Worm (Caenorhabditis elegans) whole organism, L4 larva: ENCODE results near the gene K10D6.3.
"Not testable (repeated sequence)": the region's sequence is repeated elsewhere in the genome, so short reads cannot be mapped to it uniquely, and the experiment has no call there.

Source experiments
- F10B5.3 ChIP-seq: sonication (generic microtip); optimal IDR thresholded peaks from 2 replicates; lab custom pipeline; 2016; ENCODE audit warnings: mild to moderate bottlenecking, missing genetic modification characterization, missing compliant biosample characterization
- F49E8.2 ChIP-seq: sonication (generic microtip); optimal IDR thresholded peaks from 2 replicates; lab custom pipeline; 2016; ENCODE audit warnings: missing compliant biosample characterization, mild to moderate bottlenecking, missing genetic modification characterization, borderline replicate concordance
- Y48G9A.11 ChIP-seq: fragments of 200-800 bp; sonication (Bioruptor generic); IDR thresholded peaks from 2 replicates; pipeline ENCODE4 v1.3.6; 2022; ENCODE audit warnings: missing genetic modification reagents, missing genetic modification characterization, missing compliant biosample characterization
- aly-2 ChIP-seq: sonication (generic microtip); optimal IDR thresholded peaks from 2 replicates; lab custom pipeline; 2018; ENCODE audit warnings: missing biosample characterization, missing genetic modification characterization
- arid-1 ChIP-seq: fragments of 200-800 bp; sonication (Bioruptor generic); conservative IDR thresholded peaks from 2 replicates; pipeline ENCODE4 v1.3.6; 2022; ENCODE audit warnings: missing genetic modification reagents, missing genetic modification characterization, missing compliant biosample characterization
- ceh-44 ChIP-seq: fragments of 200-800 bp; sonication (Bioruptor generic); IDR thresholded peaks from 2 replicates; pipeline ENCODE4 v1.3.6; 2022; ENCODE audit warnings: missing genetic modification reagents, missing genetic modification characterization, missing compliant biosample characterization
- daf-16 ChIP-seq, 3 experiments: sonication (generic microtip); optimal IDR thresholded peaks; 2 replicates each; lab custom pipeline; 2016 to 2017; ENCODE audit warnings: missing genetic modification characterization in 3 of 3, missing genetic modification reagents in 3 of 3, mild to moderate bottlenecking in 2 of 3, missing compliant biosample characterization in 2 of 3, missing biosample characterization in 1 of 3, moderate library complexity in 1 of 3
- dmd-6 ChIP-seq: fragments of 200-800 bp; sonication (Bioruptor generic); IDR thresholded peaks from 2 replicates; pipeline ENCODE4 v1.3.6; 2022; ENCODE audit warnings: missing genetic modification reagents, missing genetic modification characterization, missing compliant biosample characterization
- dpl-1 ChIP-seq: fragments of 150-350 bp; optimal IDR thresholded peaks from 2 replicates; lab custom pipeline; 2014; ENCODE audit warnings: missing biosample characterization, missing genetic modification reagents, missing genetic modification characterization
- duxl-1 ChIP-seq: sonication (generic microtip); optimal IDR thresholded peaks from 2 replicates; lab custom pipeline; 2016; ENCODE audit warnings: mild to moderate bottlenecking, missing genetic modification characterization, moderate library complexity, missing compliant biosample characterization; ENCODE audit not compliant: poor library complexity
- dve-1 ChIP-seq: sonication (generic microtip); optimal IDR thresholded peaks from 2 replicates; lab custom pipeline; 2017; ENCODE audit warnings: antibody characterized with exemption, mild to moderate bottlenecking, missing genetic modification characterization, missing compliant biosample characterization; ENCODE audit not compliant: insufficient read depth
- egl-27 ChIP-seq: sonication (generic microtip); optimal IDR thresholded peaks from 3 replicates; lab custom pipeline; 2017; ENCODE audit warnings: missing biosample characterization, missing genetic modification reagents, missing genetic modification characterization
- fkh-10 ChIP-seq: fragments of 150-350 bp; optimal IDR thresholded peaks from 2 replicates; lab custom pipeline; 2014; ENCODE audit warnings: missing biosample characterization, missing genetic modification reagents, missing genetic modification characterization
- hif-1 ChIP-seq, 2 experiments: sonication (generic microtip); optimal IDR thresholded peaks; 2 replicates each; lab custom pipeline; 2016 to 2017; ENCODE audit warnings: missing compliant biosample characterization in 2 of 2, missing genetic modification characterization in 2 of 2, missing genetic modification reagents in 2 of 2, missing genotype in 2 of 2, mild to moderate bottlenecking in 1 of 2
- hlh-11 ChIP-seq: fragments of 200-800 bp; sonication (Bioruptor generic); optimal IDR thresholded peaks from 2 replicates; lab custom pipeline; 2018; ENCODE audit warnings: mild to moderate bottlenecking, missing genetic modification characterization, missing compliant biosample characterization
- hlh-30 ChIP-seq: sonication (generic microtip); optimal IDR thresholded peaks from 2 replicates; lab custom pipeline; 2017; ENCODE audit warnings: antibody characterized with exemption, mild to moderate bottlenecking, missing genetic modification characterization, missing compliant biosample characterization; ENCODE audit not compliant: insufficient read depth
- lin-29 ChIP-seq: fragments of 200-800 bp; sonication (Bioruptor generic); IDR thresholded peaks from 2 replicates; pipeline ENCODE4 v1.3.6; 2022; ENCODE audit warnings: missing genetic modification reagents, missing genetic modification characterization, missing compliant biosample characterization
- lin-38 ChIP-seq: fragments of 200-800 bp; sonication (Bioruptor generic); IDR thresholded peaks from 2 replicates; pipeline ENCODE4 v1.3.6; 2022; ENCODE audit warnings: missing genetic modification reagents, missing genetic modification characterization, missing compliant biosample characterization
- madf-5 ChIP-seq, 2 experiments: fragments of 200-800 bp; sonication (Bioruptor generic); IDR thresholded peaks; 2 replicates each; pipeline ENCODE4 v1.3.6; 2022; ENCODE audit warnings: missing compliant biosample characterization in 2 of 2, missing genetic modification characterization in 2 of 2
- mep-1 ChIP-seq: fragments of 150-350 bp; sonication (generic microtip); optimal IDR thresholded peaks from 3 replicates; lab custom pipeline; 2014; ENCODE audit warnings: missing biosample characterization, missing genetic modification characterization
- mes-2 ChIP-seq: sonication (generic microtip); optimal IDR thresholded peaks from 2 replicates; lab custom pipeline; 2016; ENCODE audit warnings: missing genotype, mild to moderate bottlenecking, missing genetic modification characterization, missing compliant biosample characterization; ENCODE audit not compliant: poor library complexity, severe bottlenecking
- mxl-2 ChIP-seq: fragments of 200-800 bp; sonication (Bioruptor generic); conservative IDR thresholded peaks from 2 replicates; pipeline ENCODE4 v1.3.6; 2022; ENCODE audit warnings: missing genetic modification reagents, missing genetic modification characterization, missing compliant biosample characterization
- mxl-3 ChIP-seq: fragments of 200-800 bp; sonication (Bioruptor generic); optimal IDR thresholded peaks from 2 replicates; lab custom pipeline; 2018; ENCODE audit warnings: mild to moderate bottlenecking, missing genetic modification characterization, missing compliant biosample characterization
- nhr-102 ChIP-seq: sonication (generic microtip); optimal IDR thresholded peaks from 2 replicates; lab custom pipeline; 2016; ENCODE audit warnings: mild to moderate bottlenecking, missing genetic modification characterization, moderate library complexity, missing compliant biosample characterization
- nhr-11 ChIP-seq: fragments of 150-350 bp; optimal IDR thresholded peaks from 2 replicates; lab custom pipeline; 2014; ENCODE audit warnings: missing biosample characterization, missing genetic modification characterization
- nhr-41 ChIP-seq: fragments of 200-800 bp; sonication (Bioruptor generic); IDR thresholded peaks from 2 replicates; pipeline ENCODE4 v1.3.6; 2022; ENCODE audit warnings: missing genetic modification reagents, missing genetic modification characterization, missing compliant biosample characterization
- nhr-48 ChIP-seq: sonication (generic microtip); optimal IDR thresholded peaks from 2 replicates; lab custom pipeline; 2016; ENCODE audit warnings: mild to moderate bottlenecking, missing genetic modification characterization, missing compliant biosample characterization
- nhr-77 ChIP-seq: fragments of 150-350 bp; optimal IDR thresholded peaks from 2 replicates; lab custom pipeline; 2014; ENCODE audit warnings: missing biosample characterization, missing genetic modification characterization
- pha-4 ChIP-seq, 2 experiments: fragments of 150-350 bp in 1 of 2; fragments of 200-800 bp in 1 of 2; sonication (Bioruptor generic) in 1 of 2; IDR thresholded peaks in 1 of 2; optimal IDR thresholded peaks in 1 of 2; 2 replicates each; pipeline versions ENCODE4 v1.3.6 to Lab custom; 2014 to 2022; ENCODE audit warnings: missing genetic modification characterization in 2 of 2, missing genetic modification reagents in 2 of 2, missing biosample characterization in 1 of 2, missing compliant biosample characterization in 1 of 2
- php-3 ChIP-seq: fragments of 200-800 bp; sonication (Bioruptor generic); IDR thresholded peaks from 2 replicates; pipeline ENCODE4 v1.3.6; 2022; ENCODE audit warnings: missing genetic modification reagents, missing genetic modification characterization, missing compliant biosample characterization
- pqm-1 ChIP-seq: sonication (generic microtip); optimal IDR thresholded peaks from 2 replicates; lab custom pipeline; 2017; ENCODE audit warnings: missing biosample characterization, missing genetic modification characterization
- rbr-2 ChIP-seq: sonication (generic microtip); optimal IDR thresholded peaks from 2 replicates; lab custom pipeline; 2016; ENCODE audit warnings: missing genotype, missing genetic modification characterization, missing compliant biosample characterization
- saeg-2 ChIP-seq: fragments of 200-800 bp; sonication (Bioruptor generic); IDR thresholded peaks from 2 replicates; pipeline ENCODE4 v1.3.6; 2022; ENCODE audit warnings: missing genetic modification reagents, missing genetic modification characterization, missing compliant biosample characterization
- snpc-1.2 ChIP-seq: fragments of 200-800 bp; sonication (Bioruptor generic); IDR thresholded peaks from 2 replicates; pipeline ENCODE4 v1.3.6; 2022; ENCODE audit warnings: missing genetic modification reagents, missing genetic modification characterization, missing compliant biosample characterization
- snpc-4 ChIP-seq: fragments of 150-350 bp; optimal IDR thresholded peaks from 2 replicates; lab custom pipeline; 2014; ENCODE audit warnings: missing biosample characterization, missing genetic modification characterization
- spr-1 ChIP-seq: sonication (generic microtip); optimal IDR thresholded peaks from 2 replicates; lab custom pipeline; 2016; ENCODE audit warnings: mild to moderate bottlenecking, missing genetic modification characterization, missing compliant biosample characterization
- tra-1 ChIP-seq: fragments of 200-800 bp; sonication (Bioruptor generic); IDR thresholded peaks from 2 replicates; pipeline ENCODE4 v1.3.6; 2022; ENCODE audit warnings: missing genetic modification reagents, missing genetic modification characterization, missing compliant biosample characterization
- unc-130 ChIP-seq: sonication (generic microtip); optimal IDR thresholded peaks from 2 replicates; lab custom pipeline; 2016; ENCODE audit warnings: missing genetic modification reagents, missing genetic modification characterization, missing compliant biosample characterization
- zip-2 ChIP-seq: fragments of 150-350 bp; optimal IDR thresholded peaks from 2 replicates; lab custom pipeline; 2014; ENCODE audit warnings: missing biosample characterization, missing genetic modification characterization

The K10D6.3 gene

ce11 chrV:11175336-11175938, 25.0 kb upstream of the K10D6.3 start (continued):
- 0 out of 2 replicates have a peak, but pooled peaks have one; percentile 67 for TF ChIP-seq ceh-44 (GFP tag; lab: Robert Waterston, UW)
- peak; percentile 59; the same call in 1 of the 2 replicates for TF ChIP-seq Y48G9A.11 (GFP tag; lab: Robert Waterston, UW)
- TF ChIP-seq dve-1 = peak; percentile 5
- TF ChIP-seq, all 104 proteins: peak for 20; not testable (repeated sequence) for 84

- TF ChIP-seq lin-38 (GFP tag; lab: Robert Waterston, UW) (peak; percentile 72), hlh-11 (tag; lab: Kevin White, UChicago) (peak; percentile 81), snpc-4 (tag; lab: Kevin White, UChicago) (peak; percentile 85), madf-5 (GFP tag; IDR thresholded peaks at IDR 0.05; lab: Robert Waterston, UW) (0 out of 4 replicates have a peak, but pooled peaks of 1 of the 2 experiments have one; percentile 30), rbr-2 (peak; percentile 27), F49E8.2 (tag; lab: Kevin White, UChicago) (peak; percentile 84), F10B5.3 (tag; lab: Kevin White, UChicago) (peak; percentile 35), ceh-44 (GFP tag; lab: Robert Waterston, UW) (peak; percentile 81), dmd-6 (peak; percentile 83), snpc-1.2 (GFP tag; lab: Robert Waterston, UW) (peak; percentile 92), nhr-102 (peak; percentile 76), tra-1 (GFP tag; lab: Robert Waterston, UW) (0 out of 2 replicates have a peak, but pooled peaks have one; percentile 26), daf-16 (GFP tag; optimal IDR thresholded peaks at IDR 0.05; lab: Kevin White, UChicago) (peak; percentile 30 to 33), daf-16 (tag; optimal IDR thresholded peaks at IDR 0.05; lab: Kevin White, UChicago) (peak; percentile 62), mes-2 (tag; lab: Kevin White, UChicago) (peak; percentile 77), Y48G9A.11 (GFP tag; lab: Robert Waterston, UW) (peak; percentile 60), hlh-30 (tag; lab: Kevin White, UChicago) (peak; percentile 46), mep-1 (peak; percentile 50), php-3 (GFP tag; lab: Robert Waterston, UW) (peak; percentile 60), nhr-48 (tag; lab: Kevin White, UChicago) (peak; percentile 58), nhr-41 (GFP tag; lab: Robert Waterston, UW) (0 out of 2 replicates have a peak, but pooled peaks have one; percentile 7), unc-130 (peak; percentile 19), dve-1 (peak; percentile 70), zip-2 (peak; percentile 26), mxl-2 (GFP tag; lab: Robert Waterston, UW) (0 out of 2 replicates have a peak, but pooled peaks have one; percentile 20), saeg-2 (GFP tag; lab: Robert Waterston, UW) (0 out of 2 replicates have a peak, but pooled peaks have one; percentile 37), arid-1 (peak; percentile 85), pqm-1 (tag; lab: Kevin White, UChicago) (peak; percentile 3), pha-4 (GFP tag; IDR thresholded peaks at IDR 0.05; lab: Robert Waterston, UW) (peak; percentile 69), duxl-1 (tag; lab: Kevin White, UChicago) (peak; percentile 70), spr-1 (tag; lab: Kevin White, UChicago) (peak; percentile 48), mxl-3 (GFP tag; lab: Kevin White, UChicago) (peak; percentile 63)
- not testable (repeated sequence) for TF ChIP-seq pha-4 (tag; optimal IDR thresholded peaks at IDR 0.05; lab: Kevin White, UChicago)
Observed at ce11 chrV:11176693-11177304, 23.6 kb upstream of the K10D6.3 start.

- TF ChIP-seq aly-2 (tag; lab: Kevin White, UChicago) (no peak), dpl-1 (GFP tag; lab: Kevin White, UChicago) (no peak), nhr-77 (no peak), fkh-10 (no peak), snpc-4 (tag; lab: Kevin White, UChicago) (no peak), mep-1 (no peak), lin-29 (GFP tag; lab: Robert Waterston, UW) (no peak), nhr-11 (no peak), spr-1 (tag; lab: Kevin White, UChicago) (no peak), daf-16 (GFP tag; optimal IDR thresholded peaks at IDR 0.05; lab: Kevin White, UChicago) (no peak), daf-16 (tag; optimal IDR thresholded peaks at IDR 0.05; lab: Kevin White, UChicago) (no peak), egl-27 (no peak), hif-1 (tag; optimal IDR thresholded peaks at IDR 0.05; lab: Kevin White, UChicago) (no peak)
Observed at ce11 chrV:11177577-11177976, 22.8 kb upstream of the K10D6.3 start, which contains the start of gene gpa-1. Gene gpa-1 (minus strand): TSS chrV:11177677.
